Worm (Caenorhabditis elegans): ENCODE measurements around the gene R09A8.2.
"Not testable (repeated sequence)": the region's sequence is repeated elsewhere in the genome, so short reads cannot be mapped to it uniquely, and the experiment has no call there.

The R09A8.2 gene

ce11 chrX:12602611-12603010, 16.7 kb upstream of the R09A8.2 start:
- no peak for TF ChIP-seq mef-2 (tag; optimal IDR thresholded peaks at IDR 0.05)
- TF ChIP-seq aha-1 (tag; optimal IDR thresholded peaks at IDR 0.05): no peak
- no peak for TF ChIP-seq nhr-11 (tag; optimal IDR thresholded peaks at IDR 0.05)
- no peak for TF ChIP-seq alr-1 (tag; optimal IDR thresholded peaks at IDR 0.05; ENCODE audit: borderline replicate concordance)
- TF ChIP-seq ceh-8 (GFP tag; optimal IDR thresholded peaks at IDR 0.05): no peak

- TF ChIP-seq mdl-1 (tag; optimal IDR thresholded peaks at IDR 0.05) (no peak), efl-1 (optimal IDR thresholded peaks at IDR 0.05) (no peak), efl-1 (GFP tag; optimal IDR thresholded peaks at IDR 0.05 in 1 of 2) (no peak), nhr-76 (tag; optimal IDR thresholded peaks at IDR 0.05) (no peak), irx-1 (tag; optimal IDR thresholded peaks at IDR 0.05) (no peak), lin-14 (GFP tag; optimal IDR thresholded peaks at IDR 0.05) (no peak)
Measured at ce11 chrX:12603322-12603984, 15.8 kb upstream of the R09A8.2 start, which contains the start of the genes T24D5.6 and R09A8.9. Gene T24D5.6, plus strand, starts transcription at chrX:12603622. Gene R09A8.9, plus strand, starts transcription at chrX:12603934.

- TF ChIP-seq dpl-1 (GFP tag; optimal IDR thresholded peaks at IDR 0.05); fos-1 (tag; optimal IDR thresholded peaks at IDR 0.05); pqm-1 (tag; optimal IDR thresholded peaks at IDR 0.05): not testable (repeated sequence)
Measured at ce11 chrX:12613451-12613850, 5.8 kb upstream of the R09A8.2 start, which contains the start of gene R09A8.1. Gene R09A8.1, plus strand, starts transcription at chrX:12613751.

ce11 chrX:12618447-12618846, 818 bp upstream of the R09A8.2 start:
- TF ChIP-seq unc-98 (GFP tag; IDR thresholded peaks at IDR 0.05) (no peak), nhr-47 (tag; optimal IDR thresholded peaks at IDR 0.05) (no peak), elt-2 (tag; optimal IDR thresholded peaks at IDR 0.05) (no peak), dpl-1 (GFP tag; optimal IDR thresholded peaks at IDR 0.05) (no peak), ztf-11 (tag; optimal IDR thresholded peaks at IDR 0.05) (no peak), ceh-90 (tag; optimal IDR thresholded peaks at IDR 0.05) (no peak), rnt-1 (tag; optimal IDR thresholded peaks at IDR 0.05) (no peak), mep-1 (tag; optimal IDR thresholded peaks at IDR 0.05) (no peak), Y116A8C.19 (tag; optimal IDR thresholded peaks at IDR 0.05; ENCODE audit: borderline replicate concordance) (no peak), fos-1 (tag; optimal IDR thresholded peaks at IDR 0.05) (no peak), nhr-19 (GFP tag; conservative IDR thresholded peaks at IDR 0.05) (no peak), skn-1 (tag; optimal IDR thresholded peaks at IDR 0.05) (no peak), ceh-88 (GFP tag; IDR thresholded peaks at IDR 0.05) (no peak), C16A3.4 (tag; optimal IDR thresholded peaks at IDR 0.05) (no peak), nhr-84 (tag; optimal IDR thresholded peaks at IDR 0.05) (no peak), fkh-10 (GFP tag; optimal IDR thresholded peaks at IDR 0.05) (no peak), swsn-7 (tag; optimal IDR thresholded peaks at IDR 0.05) (no peak), nhr-28 (tag; optimal IDR thresholded peaks at IDR 0.05) (no peak), nhr-90 (tag; optimal IDR thresholded peaks at IDR 0.05; ENCODE audit: poor library complexity) (no peak)

- TF ChIP-seq pag-3 (tag; optimal IDR thresholded peaks at IDR 0.05; ENCODE audit: borderline replicate concordance, insufficient read depth) (no peak), ceh-63 (GFP tag; optimal IDR thresholded peaks at IDR 0.05) (no peak), nhr-84 (tag; optimal IDR thresholded peaks at IDR 0.05) (no peak), sup-37 (GFP tag; optimal IDR thresholded peaks at IDR 0.05) (no peak), snu-23 (GFP tag; optimal IDR thresholded peaks at IDR 0.05) (no peak), C04F5.9 (tag; optimal IDR thresholded peaks at IDR 0.05) (no peak), vab-15 (tag; optimal IDR thresholded peaks at IDR 0.05) (no peak), aly-2 (tag; optimal IDR thresholded peaks at IDR 0.05) (no peak), ceh-82 (tag; optimal IDR thresholded peaks at IDR 0.05) (no peak), nhr-77 (tag; optimal IDR thresholded peaks at IDR 0.05) (no peak), jun-1 (tag; optimal IDR thresholded peaks at IDR 0.05) (no peak), hlh-17 (GFP tag; optimal IDR thresholded peaks at IDR 0.05; ENCODE audit: borderline replicate concordance) (no peak), sptf-1 (tag; optimal IDR thresholded peaks at IDR 0.05) (no peak), sox-4 (tag; optimal IDR thresholded peaks at IDR 0.05) (no peak), alr-1 (tag; optimal IDR thresholded peaks at IDR 0.05; ENCODE audit: borderline replicate concordance) (no peak)
Measured at ce11 chrX:12620310-12620709, 1.0 kb downstream of the R09A8.2 start.
